Worm (Caenorhabditis elegans) whole organism, young adult: ENCODE data around the gene irld-39.
"Not testable (repeated sequence)": the region's sequence is repeated elsewhere in the genome, so short reads cannot be mapped to it uniquely, and the experiment has no call there.

ENCODE experiments used
- B0019.2 ChIP-seq: fragments of 200-800 bp; sonication (Bioruptor generic); conservative IDR thresholded peaks from 2 replicates; pipeline ENCODE4 v1.3.6; 2022; ENCODE audit warnings: missing genetic modification reagents, missing genetic modification characterization, missing compliant biosample characterization
- B0035.1 ChIP-seq: sonication (generic microtip); optimal IDR thresholded peaks from 2 replicates; lab custom pipeline; 2016; ENCODE audit warnings: missing genetic modification characterization, mild to moderate bottlenecking, missing compliant biosample characterization, missing genotype, missing genetic modification reagents
- B0261.1 ChIP-seq: sonication (generic microtip); optimal IDR thresholded peaks from 2 replicates; lab custom pipeline; 2016; ENCODE audit warnings: mild to moderate bottlenecking, missing genetic modification characterization, moderate library complexity, missing compliant biosample characterization
- Y56A3A.18 ChIP-seq: fragments of 200-800 bp; sonication (Bioruptor generic); IDR thresholded peaks from 2 replicates; pipeline ENCODE4 v1.3.6; 2022; ENCODE audit warnings: missing genetic modification reagents, missing genetic modification characterization, missing compliant biosample characterization
- Y67H2A.10 ChIP-seq: fragments of 200-800 bp; sonication (Bioruptor generic); conservative IDR thresholded peaks from 2 replicates; pipeline ENCODE4 v1.3.6; 2022; ENCODE audit warnings: missing genetic modification reagents, missing genetic modification characterization, missing compliant biosample characterization
- Y95B8A.8 ChIP-seq: fragments of 200-800 bp; sonication (Bioruptor generic); IDR thresholded peaks from 2 replicates; pipeline ENCODE4 v1.3.6; 2022; ENCODE audit warnings: missing genetic modification reagents, missing genetic modification characterization, missing compliant biosample characterization
- attf-6 ChIP-seq: fragments of 200-800 bp; sonication (Bioruptor generic); IDR thresholded peaks from 2 replicates; pipeline ENCODE4 v1.3.6; 2022; ENCODE audit warnings: missing genetic modification reagents, missing genetic modification characterization, missing compliant biosample characterization
- ccch-3 ChIP-seq: fragments of 200-800 bp; sonication (Bioruptor generic); optimal IDR thresholded peaks from 2 replicates; lab custom pipeline; 2018; ENCODE audit warnings: mild to moderate bottlenecking, missing genetic modification characterization, missing compliant biosample characterization
- cebp-1 ChIP-seq, 2 experiments: fragments of 200-800 bp in 1 of 2; sonication (Bioruptor generic) in 1 of 2; sonication (generic microtip) in 1 of 2; IDR thresholded peaks in 1 of 2; optimal IDR thresholded peaks in 1 of 2; 2 replicates each; pipeline versions ENCODE4 v1.3.6 to Lab custom; 2017 to 2022; ENCODE audit warnings: missing compliant biosample characterization in 2 of 2, missing genetic modification characterization in 2 of 2, mild to moderate bottlenecking in 1 of 2, missing genetic modification reagents in 1 of 2, moderate library complexity in 1 of 2
- ceh-79 ChIP-seq: sonication (generic microtip); optimal IDR thresholded peaks from 2 replicates; lab custom pipeline; 2017; ENCODE audit warnings: mild to moderate bottlenecking, missing genetic modification characterization, missing compliant biosample characterization
- hlh-12 ChIP-seq: sonication (generic microtip); optimal IDR thresholded peaks from 2 replicates; lab custom pipeline; 2016; ENCODE audit warnings: missing genetic modification characterization, missing compliant biosample characterization
- hmg-1.2 ChIP-seq: fragments of 200-800 bp; sonication (Bioruptor generic); IDR thresholded peaks from 2 replicates; pipeline ENCODE4 v1.3.6; 2022; ENCODE audit warnings: missing genetic modification reagents, missing genetic modification characterization, missing compliant biosample characterization
- hmg-20 ChIP-seq: fragments of 200-800 bp; sonication (Bioruptor generic); IDR thresholded peaks from 2 replicates; pipeline ENCODE4 v1.3.6; 2022; ENCODE audit warnings: missing genetic modification reagents, missing genetic modification characterization, missing compliant biosample characterization
- let-607 ChIP-seq, 2 experiments: fragments of 200-800 bp in 1 of 2; sonication (Bioruptor generic) in 1 of 2; sonication (generic microtip) in 1 of 2; optimal IDR thresholded peaks; 2 replicates each; lab custom pipeline; 2016 to 2018; ENCODE audit warnings: mild to moderate bottlenecking in 2 of 2, missing compliant biosample characterization in 2 of 2, missing genetic modification characterization in 2 of 2, moderate library complexity in 2 of 2, missing genotype in 1 of 2
- lin-26 ChIP-seq: fragments of 200-800 bp; sonication (Bioruptor generic); IDR thresholded peaks from 2 replicates; pipeline ENCODE4 v1.3.6; 2022; ENCODE audit warnings: missing genetic modification reagents, missing genetic modification characterization, missing compliant biosample characterization
- lin-35 ChIP-seq, 3 experiments: fragments of 150-350 bp in 2 of 3; sonication (generic microtip) in 1 of 3; optimal IDR thresholded peaks; 2 replicates each; lab custom pipeline; 2014 to 2018; ENCODE audit warnings: missing biosample characterization in 3 of 3, missing genetic modification characterization in 3 of 3, missing genetic modification reagents in 3 of 3
- lsl-1 ChIP-seq: fragments of 200-800 bp; sonication (Bioruptor generic); optimal IDR thresholded peaks from 2 replicates; lab custom pipeline; 2018; ENCODE audit warnings: mild to moderate bottlenecking, missing genetic modification characterization, moderate library complexity, missing compliant biosample characterization
- madf-10 ChIP-seq: sonication (generic microtip); optimal IDR thresholded peaks from 2 replicates; lab custom pipeline; 2016; ENCODE audit warnings: mild to moderate bottlenecking, missing genetic modification characterization, missing compliant biosample characterization
- madf-3 ChIP-seq: fragments of 200-800 bp; sonication (Bioruptor generic); IDR thresholded peaks from 2 replicates; pipeline ENCODE4 v1.3.6; 2022; ENCODE audit warnings: missing genetic modification reagents, missing genetic modification characterization, missing compliant biosample characterization
- madf-8 ChIP-seq: fragments of 200-800 bp; sonication (Bioruptor generic); conservative IDR thresholded peaks from 2 replicates; pipeline ENCODE4 v1.3.6; 2022; ENCODE audit warnings: missing genetic modification reagents, missing genetic modification characterization, missing compliant biosample characterization
- mcd-1 ChIP-seq: fragments of 200-800 bp; sonication (Bioruptor generic); IDR thresholded peaks from 2 replicates; pipeline ENCODE4 v1.3.6; 2022; ENCODE audit warnings: missing genetic modification reagents, missing genetic modification characterization, missing compliant biosample characterization
- mel-28 ChIP-seq: sonication (generic microtip); optimal IDR thresholded peaks from 2 replicates; lab custom pipeline; 2016; ENCODE audit warnings: borderline replicate concordance, mild to moderate bottlenecking, missing genetic modification characterization, missing compliant biosample characterization
- mes-4 ChIP-seq: sonication (generic microtip); optimal IDR thresholded peaks from 2 replicates; lab custom pipeline; 2016; ENCODE audit warnings: missing genotype, missing genetic modification characterization, missing compliant biosample characterization
- nfya-2 ChIP-seq: fragments of 200-800 bp; sonication (Bioruptor generic); IDR thresholded peaks from 2 replicates; pipeline ENCODE4 v1.3.6; 2022; ENCODE audit warnings: missing genetic modification reagents, missing genetic modification characterization, missing compliant biosample characterization
- nfyb-1 ChIP-seq: fragments of 200-800 bp; sonication (Bioruptor generic); IDR thresholded peaks from 2 replicates; pipeline ENCODE4 v1.3.6; 2022; ENCODE audit warnings: missing genetic modification reagents, missing genetic modification characterization, missing compliant biosample characterization
- nhr-179 ChIP-seq: sonication (generic microtip); optimal IDR thresholded peaks from 2 replicates; lab custom pipeline; 2016; ENCODE audit warnings: mild to moderate bottlenecking, missing genetic modification characterization, missing compliant biosample characterization
- pbrm-1 ChIP-seq: fragments of 200-800 bp; sonication (Bioruptor generic); IDR thresholded peaks from 2 replicates; pipeline ENCODE4 v1.3.6; 2022; ENCODE audit warnings: missing genetic modification reagents, missing genetic modification characterization, missing compliant biosample characterization
- rpc-1 ChIP-seq, 2 experiments: fragments of 150-350 bp in 1 of 2; sonication (generic microtip) in 1 of 2; optimal IDR thresholded peaks; 2 replicates each; lab custom pipeline; 2014 to 2018; ENCODE audit warnings: missing biosample characterization in 1 of 2, missing genetic modification characterization in 1 of 2, missing genetic modification reagents in 1 of 2, missing genotype in 1 of 2
- sdz-38 ChIP-seq: sonication (generic microtip); optimal IDR thresholded peaks from 2 replicates; lab custom pipeline; 2016; ENCODE audit warnings: missing genotype, missing genetic modification characterization, missing compliant biosample characterization
- snpc-4 ChIP-seq, 5 experiments: fragments of 150-350 bp in 1 of 5; sonication (generic microtip) in 4 of 5; optimal IDR thresholded peaks; 2 replicates each; lab custom pipeline; 2014 to 2018; ENCODE audit warnings: missing genetic modification characterization in 5 of 5, missing biosample characterization in 3 of 5, antibody characterized with exemption in 2 of 5, mild to moderate bottlenecking in 2 of 5, missing compliant biosample characterization in 2 of 5, missing genotype in 2 of 5, moderate library complexity in 2 of 5, missing genetic modification reagents in 1 of 5
- somi-1 ChIP-seq: fragments of 200-800 bp; sonication (Bioruptor generic); optimal IDR thresholded peaks from 2 replicates; lab custom pipeline; 2018; ENCODE audit warnings: mild to moderate bottlenecking, missing genetic modification characterization, missing compliant biosample characterization
- tbp1 ChIP-seq: fragments of 200-800 bp; sonication (Bioruptor generic); optimal IDR thresholded peaks from 2 replicates; lab custom pipeline; 2018; ENCODE audit warnings: mild to moderate bottlenecking, missing genetic modification characterization, missing compliant biosample characterization
- tlf-1 ChIP-seq: fragments of 200-800 bp; sonication (Bioruptor generic); optimal IDR thresholded peaks from 2 replicates; lab custom pipeline; 2018; ENCODE audit warnings: mild to moderate bottlenecking, missing genetic modification characterization, missing compliant biosample characterization
- xnd-1 ChIP-seq: sonication (generic microtip); optimal IDR thresholded peaks from 2 replicates; lab custom pipeline; 2016; ENCODE audit warnings: missing genotype, missing genetic modification reagents, missing genetic modification characterization, missing compliant biosample characterization
- ztf-22 ChIP-seq: fragments of 200-800 bp; sonication (Bioruptor generic); optimal IDR thresholded peaks from 2 replicates; lab custom pipeline; 2018; ENCODE audit warnings: mild to moderate bottlenecking, missing genetic modification characterization, moderate library complexity, missing compliant biosample characterization
- ztf-26 ChIP-seq: sonication (generic microtip); optimal IDR thresholded peaks from 2 replicates; lab custom pipeline; 2017; ENCODE audit warnings: missing genetic modification characterization, missing compliant biosample characterization

The irld-39 gene

ce11 chrIV:16254464-16254863, 21.5 kb downstream of the irld-39 start, which contains the start of gene hlh-17:
hlh-17 (plus strand) TSS chrIV:16254764.
- TF ChIP-seq madf-3, result no peak
- TF ChIP-seq lin-35 (GFP tag; optimal IDR thresholded peaks at IDR 0.05; lab: Kevin White, UChicago), result no peak
- TF ChIP-seq attf-6 (GFP tag; lab: Robert Waterston, UW), result no peak
- no peak for TF ChIP-seq nhr-179 (tag; lab: Kevin White, UChicago)
- TF ChIP-seq ceh-79 (tag; lab: Kevin White, UChicago), result no peak
- TF ChIP-seq madf-10 (tag; lab: Kevin White, UChicago), result no peak
- no peak for TF ChIP-seq Y67H2A.10 (GFP tag; lab: Robert Waterston, UW)
- no peak for TF ChIP-seq mes-4 (tag; lab: Kevin White, UChicago)
- no peak for TF ChIP-seq ztf-26 (tag; lab: Kevin White, UChicago)
- TF ChIP-seq madf-8 (GFP tag; lab: Robert Waterston, UW), result no peak
- no peak for TF ChIP-seq lsl-1 (GFP tag; lab: Kevin White, UChicago)
- no peak for TF ChIP-seq B0261.1 (tag; lab: Kevin White, UChicago)
- no peak for TF ChIP-seq Y95B8A.8 (GFP tag; lab: Robert Waterston, UW)
- TF ChIP-seq tlf-1 (GFP tag; lab: Kevin White, UChicago), result no peak
- no peak for TF ChIP-seq nfyb-1
- TF ChIP-seq B0019.2 (GFP tag; lab: Robert Waterston, UW), result no peak
- TF ChIP-seq pbrm-1 (GFP tag; lab: Robert Waterston, UW), result no peak
- no peak for TF ChIP-seq cebp-1 (GFP tag; IDR thresholded peaks at IDR 0.05; lab: Robert Waterston, UW)
- no peak for TF ChIP-seq cebp-1 (tag; optimal IDR thresholded peaks at IDR 0.05; lab: Kevin White, UChicago)
- no peak for TF ChIP-seq xnd-1
- TF ChIP-seq sdz-38 (tag; lab: Kevin White, UChicago), result no peak
- TF ChIP-seq, all 124 proteins: peak for 0

ce11 chrIV:16257330-16257729, 24.4 kb downstream of the irld-39 start, which contains the start of gene hlh-31:
hlh-31 (plus strand) TSS chrIV:16257630.
- no peak for TF ChIP-seq B0035.1 (tag; lab: Kevin White, UChicago)
- TF ChIP-seq madf-10 (tag; lab: Kevin White, UChicago), result no peak
- TF ChIP-seq let-607 (tag; optimal IDR thresholded peaks at IDR 0.05; lab: Kevin White, UChicago), result no peak
- TF ChIP-seq lin-35 (GFP tag; optimal IDR thresholded peaks at IDR 0.05; lab: Kevin White, UChicago), result no peak

DNA sequence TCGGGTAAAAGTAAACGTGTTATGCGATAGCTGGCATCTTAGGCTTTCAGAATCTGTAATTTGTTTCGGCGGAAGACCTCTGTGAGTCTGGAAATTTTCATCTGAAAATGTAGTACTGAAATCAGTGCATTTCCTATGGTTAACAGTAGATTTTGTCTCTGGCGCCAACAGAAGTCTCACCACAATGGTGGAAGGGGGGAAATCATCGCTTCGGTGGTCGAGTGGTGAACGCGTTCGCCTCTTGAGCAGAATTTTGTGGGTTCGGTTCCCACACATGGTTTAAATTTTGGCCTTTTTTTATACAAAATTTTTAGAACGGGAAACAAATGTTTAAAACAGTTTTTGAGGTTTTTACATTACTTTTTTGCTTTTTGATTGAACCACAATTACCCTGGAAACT, 27.3 kb downstream of the irld-39 start:
- peak; percentile 79 for TF ChIP-seq tbp1 (GFP tag; lab: Kevin White, UChicago)
- peak; percentile 46; the same call in 1 of the 2 replicates for TF ChIP-seq hmg-1.2 (GFP tag; lab: Robert Waterston, UW)
- peak; percentile 55 for TF ChIP-seq B0261.1 (tag; lab: Kevin White, UChicago)
- peak; percentile 95 for TF ChIP-seq attf-6 (GFP tag; lab: Robert Waterston, UW)
- not testable (repeated sequence) for TF ChIP-seq rpc-1 (optimal IDR thresholded peaks at IDR 0.05; lab: Kevin White, UChicago); snpc-4 (GFP tag; optimal IDR thresholded peaks at IDR 0.05; lab: Kevin White, UChicago)
- TF ChIP-seq rpc-1 (tag; optimal IDR thresholded peaks at IDR 0.05; lab: Kevin White, UChicago), result peak; percentile 51
- peak in 1 of 4 experiments; percentile 86 for TF ChIP-seq snpc-4 (tag; optimal IDR thresholded peaks at IDR 0.05; lab: Kevin White, UChicago)

ce11 chrIV:16270955-16271354, 38.0 kb downstream of the irld-39 start, which contains the start of gene F38C2.4:
F38C2.4 (plus strand) TSS chrIV:16271255.
- TF ChIP-seq somi-1 (GFP tag; lab: Kevin White, UChicago) (no peak), snpc-4 (GFP tag; optimal IDR thresholded peaks at IDR 0.05; lab: Kevin White, UChicago) (no peak), snpc-4 (tag; optimal IDR thresholded peaks at IDR 0.05; lab: Kevin White, UChicago) (peak in 2 of 4 experiments; percentile 12 to 43)
- TF ChIP-seq, all 124 proteins: peak for 1

- TF ChIP-seq mcd-1 (no peak), mel-28 (tag; lab: Kevin White, UChicago) (no peak), lin-26 (no peak), ccch-3 (GFP tag; lab: Kevin White, UChicago) (no peak), nfya-2 (GFP tag; lab: Robert Waterston, UW) (no peak), hmg-20 (GFP tag; lab: Robert Waterston, UW) (no peak), attf-6 (GFP tag; lab: Robert Waterston, UW) (no peak), hlh-12 (tag; lab: Kevin White, UChicago) (no peak), Y56A3A.18 (GFP tag; lab: Robert Waterston, UW) (no peak), lsl-1 (GFP tag; lab: Kevin White, UChicago) (no peak), ztf-22 (GFP tag; lab: Kevin White, UChicago) (no peak)
Measured at ce11 chrIV:16277291-16277690, 44.3 kb downstream of the irld-39 start, which contains the start of gene F38C2.7. F38C2.7 (minus strand) TSS chrIV:16277391.
